Worm (Caenorhabditis elegans): ENCODE data around the gene laf-1.

DNA sequence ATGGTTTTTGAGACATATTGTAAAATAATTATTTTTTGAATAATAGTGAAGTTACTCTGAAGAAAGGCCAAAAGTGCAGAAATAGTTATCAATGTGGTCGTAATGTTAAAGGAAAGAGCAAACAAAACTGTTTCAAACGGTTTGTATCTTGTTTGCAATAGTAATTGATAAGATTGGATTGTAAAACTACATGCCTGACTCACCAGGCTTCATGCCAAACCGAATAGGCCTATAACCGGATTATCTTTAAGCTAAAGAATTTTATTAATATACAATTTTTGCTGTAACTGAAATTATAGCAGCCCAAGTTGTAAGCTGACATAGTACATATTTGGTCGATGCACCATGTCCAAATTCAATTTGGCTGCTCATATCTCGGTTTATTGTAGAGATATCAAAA lies 32.3 kb downstream of the laf-1 start, which contains the start of gene Y71H2AM.14:
- no peak for TF ChIP-seq lir-3 (tag; optimal IDR thresholded peaks at IDR 0.05)
- TF ChIP-seq Y75B8A.6 (GFP tag; IDR thresholded peaks at IDR 0.05): no peak

All from whole organism, L4 larva.